ENCODE assay signal across 6 worm cellular contexts in the genomic region with DNA sequence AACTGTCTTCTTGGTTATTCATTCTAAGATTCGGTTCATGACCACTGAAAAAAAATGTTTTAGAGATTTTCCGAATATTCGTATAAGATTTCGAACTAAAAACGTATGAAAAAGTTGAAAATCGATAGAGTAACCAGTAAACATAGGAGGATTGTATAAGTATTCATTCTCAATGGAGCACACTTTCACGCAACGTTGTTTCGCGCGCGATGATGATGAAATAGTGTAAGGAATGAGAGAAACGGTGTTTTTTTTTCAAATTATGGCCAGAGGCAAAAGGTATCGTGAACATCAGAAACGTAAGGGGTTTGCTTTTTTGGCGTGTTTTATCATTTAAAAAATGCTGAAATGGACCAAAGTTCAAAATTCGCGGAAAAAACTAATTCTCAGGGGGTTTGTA.
TF ChIP-seq lines count a peak whose summit lies in the region.

TSS of gene pqn-65 (minus strand) at position 54 of the 400 bp plus-strand sequence.

TF ChIP-seq in whole organism, L1 larva, 84 proteins besides CTCF, POLR2A, EP300 and RAD21 (continues in another document):
- no peak for TF ChIP-seq nhr-28 (tag; optimal IDR thresholded peaks at IDR 0.05; lab: Kevin White, UChicago)
- peak; percentile 61 for TF ChIP-seq skn-1 (tag; optimal IDR thresholded peaks at IDR 0.05; lab: Kevin White, UChicago)
- peak; percentile 16 for TF ChIP-seq C16A3.4 (tag; optimal IDR thresholded peaks at IDR 0.05; lab: Kevin White, UChicago)
- TF ChIP-seq swsn-7 (tag; optimal IDR thresholded peaks at IDR 0.05; lab: Kevin White, UChicago), result no peak
- TF ChIP-seq blmp-1 (tag; optimal IDR thresholded peaks at IDR 0.05; lab: Kevin White, UChicago), result peak; percentile 33
- TF ChIP-seq zip-4 (GFP tag; optimal IDR thresholded peaks at IDR 0.05; lab: Kevin White, UChicago), result peak; percentile 28
- TF ChIP-seq tlp-1 (tag; optimal IDR thresholded peaks at IDR 0.05; lab: Kevin White, UChicago), result no peak
- TF ChIP-seq lsy-2 (tag; optimal IDR thresholded peaks at IDR 0.05; lab: Kevin White, UChicago), result peak; percentile 12 to 58
- no peak for TF ChIP-seq mef-2 (tag; optimal IDR thresholded peaks at IDR 0.05; lab: Kevin White, UChicago)
- TF ChIP-seq dpl-1 (GFP tag; optimal IDR thresholded peaks at IDR 0.05; lab: Kevin White, UChicago), result peak; percentile 48 to 67 (median 63)
- TF ChIP-seq mdl-1 (tag; optimal IDR thresholded peaks at IDR 0.05; lab: Kevin White, UChicago), result peak in 1 of 2 experiments; percentile 10
- no peak for TF ChIP-seq irx-1 (tag; optimal IDR thresholded peaks at IDR 0.05; lab: Kevin White, UChicago)
- no peak for TF ChIP-seq nhr-12 (tag; optimal IDR thresholded peaks at IDR 0.05; lab: Kevin White, UChicago)
- TF ChIP-seq egl-13 (tag; optimal IDR thresholded peaks at IDR 0.05; lab: Kevin White, UChicago), result no peak

TF ChIP-seq in whole organism, L2 larva, 48 proteins besides CTCF, POLR2A, EP300 and RAD21 (continues in another document):
- peak in 1 of 2 experiments; percentile 9 for TF ChIP-seq lsy-2 (tag; optimal IDR thresholded peaks at IDR 0.05; lab: Kevin White, UChicago)
- TF ChIP-seq alr-1 (tag; optimal IDR thresholded peaks at IDR 0.05; lab: Kevin White, UChicago), result no peak
- TF ChIP-seq nhr-129 (tag; optimal IDR thresholded peaks at IDR 0.05; lab: Kevin White, UChicago), result peak; percentile 76
- no peak for TF ChIP-seq mbf-1 (tag; optimal IDR thresholded peaks at IDR 0.05; lab: Kevin White, UChicago)
- no peak for TF ChIP-seq zag-1 (tag; optimal IDR thresholded peaks at IDR 0.05; lab: Kevin White, UChicago)
- no peak for TF ChIP-seq ztf-4 (tag; optimal IDR thresholded peaks at IDR 0.05; lab: Kevin White, UChicago)
- no peak for TF ChIP-seq sma-3 (GFP tag; optimal IDR thresholded peaks at IDR 0.05; lab: Kevin White, UChicago)
- TF ChIP-seq sem-4 (tag; optimal IDR thresholded peaks at IDR 0.05; lab: Kevin White, UChicago), result no peak
- TF ChIP-seq unc-62 (GFP tag; optimal IDR thresholded peaks at IDR 0.05; lab: Kevin White, UChicago), result no peak
- TF ChIP-seq Y55F3AM.14 (GFP tag; optimal IDR thresholded peaks at IDR 0.05; lab: Kevin White, UChicago), result no peak
- TF ChIP-seq ztf-1 (GFP tag; conservative IDR thresholded peaks at IDR 0.05; lab: Robert Waterston, UW), result no peak
- TF ChIP-seq nhr-11 (tag; optimal IDR thresholded peaks at IDR 0.05; lab: Kevin White, UChicago), result no peak
- peak; percentile 28 for TF ChIP-seq C34F6.9 (tag; optimal IDR thresholded peaks at IDR 0.05; lab: Kevin White, UChicago)
- TF ChIP-seq lin-11 (tag; optimal IDR thresholded peaks at IDR 0.05; lab: Kevin White, UChicago), result no peak
- peak; percentile 57 for TF ChIP-seq unc-55 (GFP tag; optimal IDR thresholded peaks at IDR 0.05; lab: Kevin White, UChicago)

TF ChIP-seq in whole organism, L3 larva, 47 proteins besides CTCF, POLR2A, EP300 and RAD21 (continues in another document):
- no peak for TF ChIP-seq tbx-2 (tag; optimal IDR thresholded peaks at IDR 0.05; lab: Kevin White, UChicago)
- TF ChIP-seq eor-1 (tag; optimal IDR thresholded peaks at IDR 0.05; lab: Kevin White, UChicago), result no peak
- no peak for TF ChIP-seq R02D3.7 (tag; optimal IDR thresholded peaks at IDR 0.05; lab: Kevin White, UChicago)
- TF ChIP-seq fkh-10 (GFP tag; optimal IDR thresholded peaks at IDR 0.05; lab: Kevin White, UChicago), result no peak
- TF ChIP-seq nhr-12 (tag; optimal IDR thresholded peaks at IDR 0.05; lab: Kevin White, UChicago), result no peak
- TF ChIP-seq mdl-1 (tag; optimal IDR thresholded peaks at IDR 0.05; lab: Kevin White, UChicago), result no peak
- no peak for TF ChIP-seq nhr-28 (tag; optimal IDR thresholded peaks at IDR 0.05; lab: Kevin White, UChicago)
- no peak for TF ChIP-seq skn-1 (tag; optimal IDR thresholded peaks at IDR 0.05; lab: Kevin White, UChicago)
- no peak for TF ChIP-seq fos-1 (tag; optimal IDR thresholded peaks at IDR 0.05; lab: Kevin White, UChicago)
- TF ChIP-seq nhr-67 (tag; optimal IDR thresholded peaks at IDR 0.05; lab: Kevin White, UChicago), result no peak
- peak; percentile 39 for TF ChIP-seq nfya-1 (tag; optimal IDR thresholded peaks at IDR 0.05; lab: Kevin White, UChicago; ENCODE audit: insufficient read depth)
- no peak for TF ChIP-seq jun-1 (tag; optimal IDR thresholded peaks at IDR 0.05; lab: Kevin White, UChicago)
- TF ChIP-seq lsy-12 (tag; optimal IDR thresholded peaks at IDR 0.05; lab: Kevin White, UChicago), result no peak
- peak; percentile 36 for TF ChIP-seq nhr-25 (tag; optimal IDR thresholded peaks at IDR 0.05; lab: Kevin White, UChicago)
- TF ChIP-seq nhr-76 (tag; optimal IDR thresholded peaks at IDR 0.05; lab: Kevin White, UChicago), result no peak
- peak; percentile 12 for TF ChIP-seq elt-2 (tag; optimal IDR thresholded peaks at IDR 0.05; lab: Kevin White, UChicago)

TF ChIP-seq in whole organism, L4 larva, 104 proteins besides CTCF, POLR2A, EP300 and RAD21 (continues in another document):
- TF ChIP-seq ZK546.5 (tag; optimal IDR thresholded peaks at IDR 0.05; lab: Kevin White, UChicago), result no peak
- peak; percentile 50; the same call in 1 of the 2 replicates for TF ChIP-seq lin-38 (GFP tag; IDR thresholded peaks at IDR 0.05; lab: Robert Waterston, UW)
- peak; percentile 66 for TF ChIP-seq nhr-6 (tag; optimal IDR thresholded peaks at IDR 0.05; lab: Kevin White, UChicago)
- TF ChIP-seq lsy-2 (tag; optimal IDR thresholded peaks at IDR 0.05; lab: Kevin White, UChicago), result peak in 1 of 2 experiments; percentile 52
- no peak for TF ChIP-seq madf-9 (GFP tag; conservative IDR thresholded peaks at IDR 0.05; lab: Robert Waterston, UW)
- peak; percentile 7 for TF ChIP-seq hlh-30 (tag; optimal IDR thresholded peaks at IDR 0.05; lab: Kevin White, UChicago; ENCODE audit: insufficient read depth)
- TF ChIP-seq dmd-6 (GFP tag; IDR thresholded peaks at IDR 0.05; lab: Robert Waterston, UW), result no peak
- no peak for TF ChIP-seq nhr-10 (tag; optimal IDR thresholded peaks at IDR 0.05; lab: Kevin White, UChicago)
- peak; percentile 60 for TF ChIP-seq aha-1 (tag; lab: Kevin White, UChicago)
- TF ChIP-seq dpl-1 (GFP tag; optimal IDR thresholded peaks at IDR 0.05; lab: Kevin White, UChicago), result peak; percentile 44
- TF ChIP-seq mes-2 (tag; optimal IDR thresholded peaks at IDR 0.05; lab: Kevin White, UChicago; ENCODE audit: poor library complexity, severe bottlenecking), result peak; percentile 49
- TF ChIP-seq spr-3 (GFP tag; optimal IDR thresholded peaks at IDR 0.05; lab: Kevin White, UChicago), result no peak
- no peak for TF ChIP-seq cey-2 (tag; optimal IDR thresholded peaks at IDR 0.05; lab: Kevin White, UChicago; ENCODE audit: borderline replicate concordance, insufficient read depth)
- no peak for TF ChIP-seq F37D6.2 (tag; optimal IDR thresholded peaks at IDR 0.05; lab: Kevin White, UChicago)
- no peak for TF ChIP-seq fkh-10 (GFP tag; optimal IDR thresholded peaks at IDR 0.05; lab: Kevin White, UChicago)

TF ChIP-seq in whole organism, mixed stage, embryonic, 35 proteins besides CTCF, POLR2A, EP300 and RAD21:
- TF ChIP-seq nhr-2 (tag; optimal IDR thresholded peaks at IDR 0.05; lab: Kevin White, UChicago) (no peak), ceh-39 (tag; optimal IDR thresholded peaks at IDR 0.05; lab: Kevin White, UChicago) (peak; percentile 3)

TF ChIP-seq in whole organism, young adult, 124 proteins besides CTCF, POLR2A, EP300 and RAD21:
- TF ChIP-seq cebp-1 (GFP tag; IDR thresholded peaks at IDR 0.05; lab: Robert Waterston, UW), result peak; percentile 85
- TF ChIP-seq cebp-1 (tag; optimal IDR thresholded peaks at IDR 0.05; lab: Kevin White, UChicago), result peak; percentile 93
- peak; percentile 45; the same call in 1 of the 2 replicates for TF ChIP-seq mcd-1 (GFP tag; IDR thresholded peaks at IDR 0.05; lab: Robert Waterston, UW)
- no peak for TF ChIP-seq K12H6.12 (tag; optimal IDR thresholded peaks at IDR 0.05; lab: Kevin White, UChicago)
TF ChIP-seq in whole organism, young adult: peak in this region for 2.
